Worm (Caenorhabditis elegans) whole organism, L1 larva: ENCODE results near the gene M03C11.3.

Experiments
- C16A3.4 ChIP-seq: fragments of 150-350 bp; optimal IDR thresholded peaks from 2 replicates; lab custom pipeline; 2014; ENCODE audit warnings: missing biosample characterization, missing genetic modification characterization
- C34B4.2 ChIP-seq: sonication (generic microtip); optimal IDR thresholded peaks from 2 replicates; lab custom pipeline; 2017; ENCODE audit warnings: mild to moderate bottlenecking, missing genetic modification characterization, missing compliant biosample characterization
- F16B12.6 ChIP-seq: fragments of 150-350 bp; optimal IDR thresholded peaks from 2 replicates; lab custom pipeline; 2014; ENCODE audit warnings: missing biosample characterization, missing genetic modification characterization
- aha-1 ChIP-seq: fragments of 150-350 bp; optimal IDR thresholded peaks from 2 replicates; lab custom pipeline; 2014; ENCODE audit warnings: missing biosample characterization, missing genetic modification characterization
- alr-1 ChIP-seq: fragments of 200-800 bp; sonication (Bioruptor generic); optimal IDR thresholded peaks from 2 replicates; lab custom pipeline; 2018; ENCODE audit warnings: borderline replicate concordance, mild to moderate bottlenecking, missing genetic modification characterization, missing compliant biosample characterization
- aly-2 ChIP-seq: fragments of 150-350 bp; optimal IDR thresholded peaks from 2 replicates; lab custom pipeline; 2014; ENCODE audit warnings: missing biosample characterization, missing genetic modification characterization
- ama-1 ChIP-seq: fragments of 150-350 bp; optimal IDR thresholded peaks from 2 replicates; lab custom pipeline; 2014
- blmp-1 ChIP-seq: fragments of 150-350 bp; optimal IDR thresholded peaks from 2 replicates; lab custom pipeline; 2014; ENCODE audit warnings: missing biosample characterization, missing genetic modification characterization
- ceh-63 ChIP-seq: fragments of 200-800 bp; sonication (Bioruptor generic); optimal IDR thresholded peaks from 2 replicates; lab custom pipeline; 2018; ENCODE audit warnings: mild to moderate bottlenecking, missing genetic modification characterization, missing compliant biosample characterization
- ceh-8 ChIP-seq: fragments of 200-800 bp; sonication (Bioruptor generic); optimal IDR thresholded peaks from 2 replicates; lab custom pipeline; 2018; ENCODE audit warnings: mild to moderate bottlenecking, missing genetic modification characterization, moderate library complexity, missing compliant biosample characterization
- ceh-82 ChIP-seq, 3 experiments: fragments of 150-350 bp in 1 of 3; sonication (generic microtip) in 2 of 3; optimal IDR thresholded peaks; 2 replicates each; lab custom pipeline; 2014 to 2017; ENCODE audit warnings: missing biosample characterization in 3 of 3, missing genetic modification characterization in 3 of 3
- ceh-88 ChIP-seq: fragments of 200-800 bp; sonication (Bioruptor generic); IDR thresholded peaks from 2 replicates; pipeline ENCODE4 v1.3.6; 2022; ENCODE audit warnings: missing genetic modification characterization, missing compliant biosample characterization
- ceh-90 ChIP-seq: sonication (generic microtip); optimal IDR thresholded peaks from 2 replicates; lab custom pipeline; 2016; ENCODE audit warnings: missing genetic modification characterization, missing compliant biosample characterization
- ces-1 ChIP-seq: fragments of 150-350 bp; optimal IDR thresholded peaks from 2 replicates; lab custom pipeline; 2014; ENCODE audit warnings: missing biosample characterization, missing genetic modification reagents, missing genetic modification characterization
- efl-1 ChIP-seq, 4 experiments: fragments of 150-350 bp; optimal IDR thresholded peaks in 3 of 4; peaks in 1 of 4; 1 replicate in 1 of 4; 2 replicates in 3 of 4; lab custom pipeline; 2014; ENCODE audit warnings: missing biosample characterization in 2 of 4, missing genetic modification characterization in 2 of 4, missing genetic modification reagents in 2 of 4
- egl-13 ChIP-seq: sonication (generic microtip); optimal IDR thresholded peaks from 2 replicates; lab custom pipeline; 2016; ENCODE audit warnings: missing genotype, missing genetic modification reagents, missing genetic modification characterization, missing compliant biosample characterization
- egl-27 ChIP-seq, 2 experiments: fragments of 150-350 bp in 1 of 2; sonication (generic microtip); optimal IDR thresholded peaks; 3 replicates each; lab custom pipeline; 2017 to 2018; ENCODE audit warnings: missing biosample characterization in 2 of 2, missing genetic modification characterization in 2 of 2, missing genetic modification reagents in 2 of 2
- elt-3 ChIP-seq, 6 experiments: fragments of 150-350 bp in 1 of 6; sonication (generic microtip); optimal IDR thresholded peaks; 2 replicates each; lab custom pipeline; 2017 to 2018; ENCODE audit warnings: missing biosample characterization in 6 of 6, missing genetic modification characterization in 6 of 6, inconsistent platforms in 1 of 6
- fkh-10 ChIP-seq: sonication (generic microtip); optimal IDR thresholded peaks from 2 replicates; lab custom pipeline; 2017; ENCODE audit warnings: missing biosample characterization, missing genetic modification reagents, missing genetic modification characterization
- fkh-4 ChIP-seq: sonication (generic microtip); optimal IDR thresholded peaks from 2 replicates; lab custom pipeline; 2016; ENCODE audit warnings: missing compliant biosample characterization, missing genetic modification characterization, borderline replicate concordance
- fkh-8 ChIP-seq: sonication (generic microtip); optimal IDR thresholded peaks from 2 replicates; lab custom pipeline; 2016; ENCODE audit warnings: mild to moderate bottlenecking, missing genetic modification characterization, missing compliant biosample characterization
- fos-1 ChIP-seq: fragments of 150-350 bp; optimal IDR thresholded peaks from 2 replicates; lab custom pipeline; 2014; ENCODE audit warnings: missing biosample characterization, missing genetic modification characterization
- hlh-17 ChIP-seq: fragments of 200-800 bp; sonication (Bioruptor generic); optimal IDR thresholded peaks from 2 replicates; lab custom pipeline; 2018; ENCODE audit warnings: missing genetic modification characterization, mild to moderate bottlenecking, missing compliant biosample characterization, moderate library complexity, borderline replicate concordance
- hlh-4 ChIP-seq: sonication (generic microtip); optimal IDR thresholded peaks from 2 replicates; lab custom pipeline; 2016; ENCODE audit warnings: mild to moderate bottlenecking, missing genetic modification characterization, missing compliant biosample characterization
- hpl-2 ChIP-seq: fragments of 150-350 bp; optimal IDR thresholded peaks from 2 replicates; lab custom pipeline; 2014; ENCODE audit warnings: missing biosample characterization, missing genetic modification reagents, missing genetic modification characterization
- lin-13 ChIP-seq: fragments of 150-350 bp; optimal IDR thresholded peaks from 2 replicates; lab custom pipeline; 2014; ENCODE audit warnings: missing biosample characterization, missing genetic modification reagents, missing genetic modification characterization
- lin-14 ChIP-seq: fragments of 200-800 bp; sonication (Bioruptor generic); optimal IDR thresholded peaks from 2 replicates; lab custom pipeline; 2018; ENCODE audit warnings: mild to moderate bottlenecking, missing genetic modification characterization, moderate library complexity, missing compliant biosample characterization
- lin-35 ChIP-seq, 2 experiments: fragments of 150-350 bp; optimal IDR thresholded peaks; 2 replicates each; lab custom pipeline; 2014; ENCODE audit warnings: missing biosample characterization in 2 of 2, missing genetic modification characterization in 2 of 2, missing genetic modification reagents in 2 of 2
- lir-3 ChIP-seq: sonication (generic microtip); optimal IDR thresholded peaks from 2 replicates; lab custom pipeline; 2016; ENCODE audit warnings: mild to moderate bottlenecking, missing genetic modification characterization, moderate library complexity, missing compliant biosample characterization; ENCODE audit not compliant: poor library complexity
- lsy-2 ChIP-seq, 2 experiments: fragments of 150-350 bp; optimal IDR thresholded peaks; 2 replicates each; lab custom pipeline; 2014; ENCODE audit warnings: missing biosample characterization in 2 of 2, missing genetic modification characterization in 2 of 2
- mab-9 ChIP-seq: fragments of 200-800 bp; sonication (Bioruptor generic); IDR thresholded peaks from 2 replicates; pipeline ENCODE4 v1.3.6; 2022; ENCODE audit warnings: missing genetic modification reagents, missing genetic modification characterization, missing compliant biosample characterization
- mdl-1 ChIP-seq, 2 experiments: fragments of 150-350 bp; optimal IDR thresholded peaks; 2 replicates each; lab custom pipeline; 2014 to 2017; ENCODE audit warnings: missing biosample characterization in 2 of 2, missing genetic modification characterization in 2 of 2, inconsistent platforms in 1 of 2
- mep-1 ChIP-seq: fragments of 150-350 bp; optimal IDR thresholded peaks from 2 replicates; lab custom pipeline; 2014; ENCODE audit warnings: missing biosample characterization, missing genetic modification characterization
- nhr-20 ChIP-seq: sonication (generic microtip); optimal IDR thresholded peaks from 2 replicates; lab custom pipeline; 2016; ENCODE audit warnings: mild to moderate bottlenecking, missing genetic modification characterization, missing compliant biosample characterization
- nhr-237 ChIP-seq: fragments of 150-350 bp; optimal IDR thresholded peaks from 2 replicates; lab custom pipeline; 2014; ENCODE audit warnings: missing biosample characterization, missing genetic modification characterization
- nhr-28 ChIP-seq: fragments of 150-350 bp; optimal IDR thresholded peaks from 2 replicates; lab custom pipeline; 2014; ENCODE audit warnings: missing biosample characterization, missing genetic modification characterization
- nhr-47 ChIP-seq: sonication (generic microtip); optimal IDR thresholded peaks from 2 replicates; lab custom pipeline; 2016; ENCODE audit warnings: mild to moderate bottlenecking, missing genetic modification characterization, moderate library complexity, missing compliant biosample characterization
- nhr-77 ChIP-seq: fragments of 150-350 bp; optimal IDR thresholded peaks from 2 replicates; lab custom pipeline; 2014; ENCODE audit warnings: missing biosample characterization, missing genetic modification characterization
- nhr-85 ChIP-seq: sonication (generic microtip); peaks from one replicate; lab custom pipeline; 2016; ENCODE audit warnings: missing genetic modification characterization, inconsistent platforms, missing compliant biosample characterization
- nhr-90 ChIP-seq: sonication (generic microtip); optimal IDR thresholded peaks from 2 replicates; lab custom pipeline; 2016; ENCODE audit warnings: mild to moderate bottlenecking, missing genetic modification characterization, missing compliant biosample characterization; ENCODE audit not compliant: poor library complexity
- pax-3 ChIP-seq: fragments of 200-800 bp; sonication (Bioruptor generic); optimal IDR thresholded peaks from 2 replicates; lab custom pipeline; 2018; ENCODE audit warnings: mild to moderate bottlenecking, missing genetic modification characterization, moderate library complexity, missing compliant biosample characterization
- pqm-1 ChIP-seq: sonication (generic microtip); optimal IDR thresholded peaks from 3 replicates; lab custom pipeline; 2017; ENCODE audit warnings: missing biosample characterization, missing genetic modification characterization
- snu-23 ChIP-seq: sonication (generic microtip); optimal IDR thresholded peaks from 2 replicates; lab custom pipeline; 2016; ENCODE audit warnings: missing genetic modification characterization, missing compliant biosample characterization
- sptf-1 ChIP-seq: fragments of 150-350 bp; optimal IDR thresholded peaks from 2 replicates; lab custom pipeline; 2014; ENCODE audit warnings: missing biosample characterization, missing genetic modification characterization
- sup-37 ChIP-seq: fragments of 200-800 bp; sonication (Bioruptor generic); optimal IDR thresholded peaks from 2 replicates; lab custom pipeline; 2018; ENCODE audit warnings: mild to moderate bottlenecking, missing genetic modification characterization, missing compliant biosample characterization
- tbx-2 ChIP-seq: sonication (generic microtip); optimal IDR thresholded peaks from 2 replicates; lab custom pipeline; 2016; ENCODE audit warnings: missing genetic modification characterization, missing compliant biosample characterization
- unc-130 ChIP-seq: fragments of 150-350 bp; optimal IDR thresholded peaks from 2 replicates; lab custom pipeline; 2017; ENCODE audit warnings: missing biosample characterization, missing genetic modification characterization, inconsistent platforms
- unc-86 ChIP-seq: sonication (generic microtip); optimal IDR thresholded peaks from 2 replicates; lab custom pipeline; 2016; ENCODE audit warnings: missing genetic modification characterization, missing compliant biosample characterization
- unc-98 ChIP-seq: fragments of 200-800 bp; sonication (Bioruptor generic); IDR thresholded peaks from 2 replicates; pipeline ENCODE4 v1.3.6; 2022; ENCODE audit warnings: missing genetic modification characterization, missing compliant biosample characterization
- vab-15 ChIP-seq: sonication (generic microtip); optimal IDR thresholded peaks from 2 replicates; lab custom pipeline; 2017; ENCODE audit warnings: missing genotype, mild to moderate bottlenecking, missing genetic modification characterization, missing compliant biosample characterization
- zip-4 ChIP-seq: fragments of 200-800 bp; sonication (Bioruptor generic); optimal IDR thresholded peaks from 2 replicates; lab custom pipeline; 2018; ENCODE audit warnings: mild to moderate bottlenecking, missing genetic modification characterization, moderate library complexity, missing compliant biosample characterization
- ztf-11 ChIP-seq, 2 experiments: sonication (generic microtip); optimal IDR thresholded peaks; 2 replicates each; lab custom pipeline; 2016 to 2017; ENCODE audit warnings: missing genetic modification characterization in 2 of 2, missing biosample characterization in 1 of 2, missing compliant biosample characterization in 1 of 2

Gene M03C11.3

ce11 chrIII:10461164-10461546 is 56.3 kb downstream of the M03C11.3 start, which contains the start of gene atx-2 (continued):
- TF ChIP-seq fkh-4 (no peak), pqm-1 (tag; lab: Kevin White, UChicago) (no peak), mab-9 (peak; percentile 77), F16B12.6 (tag; lab: Kevin White, UChicago) (peak; percentile 55), lir-3 (tag; lab: Kevin White, UChicago) (peak; percentile 76), hlh-4 (no peak), hlh-17 (GFP tag; lab: Kevin White, UChicago) (no peak), zip-4 (GFP tag; lab: Kevin White, UChicago) (peak; percentile 46), unc-130 (tag; lab: Kevin White, UChicago) (peak; percentile 65), alr-1 (tag; lab: Kevin White, UChicago) (no peak), mdl-1 (tag; optimal IDR thresholded peaks at IDR 0.05; lab: Kevin White, UChicago) (peak in 1 of 2 experiments; percentile 41), ama-1 (lab: Kevin White, UChicago) (no peak), efl-1 (optimal IDR thresholded peaks at IDR 0.05; lab: Kevin White, UChicago) (peak; percentile 75 to 76), efl-1 (GFP tag; optimal IDR thresholded peaks at IDR 0.05 in 1 of 2; lab: Kevin White, UChicago) (peak; percentile 61 to 97), ceh-90 (no peak), lin-35 (GFP tag; optimal IDR thresholded peaks at IDR 0.05; lab: Kevin White, UChicago) (peak; percentile 54 to 62), aha-1 (peak; percentile 9), aly-2 (tag; lab: Kevin White, UChicago) (no peak), fkh-8 (tag; lab: Kevin White, UChicago) (peak; percentile 81), fos-1 (tag; lab: Kevin White, UChicago) (no peak), ceh-82 (tag; optimal IDR thresholded peaks at IDR 0.05; lab: Kevin White, UChicago) (peak; percentile 68 to 78 (median 73)), nhr-20 (tag; lab: Kevin White, UChicago) (peak; percentile 48), egl-27 (tag; optimal IDR thresholded peaks at IDR 0.05; lab: Kevin White, UChicago) (no peak), egl-13 (tag; lab: Kevin White, UChicago) (peak; percentile 60), ztf-11 (tag; optimal IDR thresholded peaks at IDR 0.05; lab: Kevin White, UChicago) (peak in 1 of 2 experiments; percentile 73), unc-86 (tag; lab: Kevin White, UChicago) (peak; percentile 65), nhr-85 (tag; lab: Kevin White, UChicago) (peak; percentile 77), C34B4.2 (peak; percentile 9), lin-13 (GFP tag; lab: Kevin White, UChicago) (peak; percentile 75), tbx-2 (tag; lab: Kevin White, UChicago) (peak; percentile 63), mep-1 (tag; lab: Kevin White, UChicago) (peak; percentile 62), snu-23 (GFP tag; lab: Kevin White, UChicago) (peak; percentile 81), nhr-90 (tag; lab: Kevin White, UChicago) (peak; percentile 70), ces-1 (GFP tag; lab: Kevin White, UChicago) (peak; percentile 7), hpl-2 (peak; percentile 62), lsy-2 (tag; optimal IDR thresholded peaks at IDR 0.05; lab: Kevin White, UChicago) (peak; percentile 48 to 77), fkh-10 (GFP tag; lab: Kevin White, UChicago) (peak; percentile 76), ceh-63 (GFP tag; lab: Kevin White, UChicago) (no peak), sptf-1 (no peak), sup-37 (GFP tag; lab: Kevin White, UChicago) (no peak), blmp-1 (tag; lab: Kevin White, UChicago) (peak; percentile 33), nhr-47 (tag; lab: Kevin White, UChicago) (peak; percentile 82), pax-3 (tag; lab: Kevin White, UChicago) (no peak), C16A3.4 (tag; lab: Kevin White, UChicago) (peak; percentile 67), vab-15 (tag; lab: Kevin White, UChicago) (no peak), ceh-88 (GFP tag; lab: Robert Waterston, UW) (peak; percentile 6; the same call in 1 of the 2 replicates), ceh-8 (GFP tag; lab: Kevin White, UChicago) (peak; percentile 37), nhr-28 (no peak), unc-98 (peak; percentile 60; the same call in 1 of the 2 replicates), nhr-77 (tag; lab: Kevin White, UChicago) (no peak), elt-3 (tag; optimal IDR thresholded peaks at IDR 0.05; lab: Kevin White, UChicago) (peak in 1 of 6 experiments; percentile 47), lin-14 (GFP tag; lab: Kevin White, UChicago) (peak; percentile 79), nhr-237 (no peak)
